Worm (Caenorhabditis elegans) whole organism, midembryonic: ENCODE data around the gene cyp-29A2.

Experiments
- cog-1 ChIP-seq: sonication (generic microtip); optimal IDR thresholded peaks from 2 replicates; lab custom pipeline; 2016; ENCODE audit warnings: missing genetic modification characterization, missing compliant biosample characterization
- flt-1 ChIP-seq: fragments of 200-800 bp; sonication (Bioruptor generic); IDR thresholded peaks from 2 replicates; pipeline ENCODE4 v1.3.6; 2022; ENCODE audit warnings: missing genetic modification characterization, missing compliant biosample characterization
- klf-2 ChIP-seq: fragments of 200-800 bp; sonication (Bioruptor generic); conservative IDR thresholded peaks from 2 replicates; pipeline ENCODE4 v1.3.6; 2022; ENCODE audit warnings: missing genetic modification reagents, missing genetic modification characterization, missing compliant biosample characterization
- med-1 ChIP-seq: sonication (generic microtip); optimal IDR thresholded peaks from 2 replicates; lab custom pipeline; 2017; ENCODE audit warnings: missing genetic modification characterization, mild to moderate bottlenecking, missing compliant biosample characterization, antibody characterized with exemption, missing genetic modification reagents; ENCODE audit not compliant: insufficient read depth
- ref-1 ChIP-seq: fragments of 200-800 bp; sonication (Bioruptor generic); conservative IDR thresholded peaks from 2 replicates; pipeline ENCODE4 v1.3.6; 2022; ENCODE audit warnings: missing genetic modification reagents, missing genetic modification characterization, missing compliant biosample characterization
- tab-1 ChIP-seq: fragments of 200-800 bp; sonication (Bioruptor generic); IDR thresholded peaks from 2 replicates; pipeline ENCODE4 v1.3.6; 2022; ENCODE audit warnings: missing genetic modification characterization, missing compliant biosample characterization
- ztf-23 ChIP-seq: fragments of 200-800 bp; sonication (Bioruptor generic); IDR thresholded peaks from 2 replicates; pipeline ENCODE4 v1.3.6; 2022; ENCODE audit warnings: missing genetic modification reagents, missing genetic modification characterization, missing compliant biosample characterization
- ztf-29 ChIP-seq: fragments of 200-800 bp; sonication (Bioruptor generic); IDR thresholded peaks from 2 replicates; pipeline ENCODE4 v1.3.6; 2022; ENCODE audit warnings: missing genetic modification reagents, missing genetic modification characterization, missing compliant biosample characterization

DNA sequence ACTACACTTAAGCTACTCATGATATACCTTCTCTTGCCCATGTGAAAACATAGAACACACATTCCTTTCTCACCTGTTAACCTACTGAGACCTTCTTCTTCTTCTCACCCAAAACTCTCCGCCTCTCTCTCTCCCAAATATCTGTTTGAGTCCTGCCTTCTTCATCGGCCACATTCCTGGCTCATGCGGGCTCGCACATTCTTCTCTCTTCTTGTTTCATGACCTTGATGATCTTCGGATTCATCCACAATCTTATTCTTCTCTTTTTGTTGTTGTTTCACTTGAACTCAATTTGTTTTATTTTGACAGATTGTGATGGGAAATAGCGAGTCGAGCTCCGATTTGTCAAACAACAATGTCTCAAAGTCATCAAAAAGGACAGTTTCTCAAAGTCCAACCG lies 45.5 kb upstream of the cyp-29A2 start, which contains the start of gene T19C4.5:
- TF ChIP-seq ztf-29 (GFP tag; lab: Robert Waterston, UW) = no peak
- no peak for TF ChIP-seq cog-1 (tag; lab: Kevin White, UChicago)
- no peak for TF ChIP-seq klf-2 (GFP tag; lab: Robert Waterston, UW)
- no peak for TF ChIP-seq flt-1 (GFP tag; lab: Robert Waterston, UW)
- no peak for TF ChIP-seq ref-1 (GFP tag; lab: Robert Waterston, UW)
- no peak for TF ChIP-seq med-1 (GFP tag; lab: Kevin White, UChicago)
- TF ChIP-seq ztf-23 = no peak
- TF ChIP-seq tab-1 (GFP tag; lab: Robert Waterston, UW) = no peak
